Worm (Caenorhabditis elegans) whole organism, late embryonic: ENCODE results near the gene Y17G9A.2.

Source experiments
- C38D4.7 ChIP-seq: fragments of 200-800 bp; sonication (Bioruptor generic); optimal IDR thresholded peaks from 2 replicates; lab custom pipeline; 2018; ENCODE audit warnings: mild to moderate bottlenecking, missing genetic modification characterization, moderate library complexity, missing compliant biosample characterization
- F13H6.1 ChIP-seq: sonication (generic microtip); optimal IDR thresholded peaks from 2 replicates; lab custom pipeline; 2016; ENCODE audit warnings: missing genetic modification characterization, missing compliant biosample characterization
- T23F11.4 ChIP-seq: fragments of 200-800 bp; sonication (Bioruptor generic); optimal IDR thresholded peaks from 2 replicates; lab custom pipeline; 2018; ENCODE audit warnings: mild to moderate bottlenecking, missing genetic modification characterization, missing compliant biosample characterization
- Y22D7AL.16 ChIP-seq: sonication (generic microtip); optimal IDR thresholded peaks from 2 replicates; lab custom pipeline; 2016; ENCODE audit warnings: missing genetic modification characterization, missing compliant biosample characterization
- ahr-1 ChIP-seq: sonication (generic microtip); optimal IDR thresholded peaks from 2 replicates; lab custom pipeline; 2016; ENCODE audit warnings: missing genetic modification characterization, missing compliant biosample characterization
- ceh-14 ChIP-seq: sonication (generic microtip); optimal IDR thresholded peaks from 2 replicates; lab custom pipeline; 2016; ENCODE audit warnings: missing genotype, missing genetic modification characterization, missing compliant biosample characterization
- ceh-18 ChIP-seq: sonication (generic microtip); optimal IDR thresholded peaks from 2 replicates; lab custom pipeline; 2016; ENCODE audit warnings: missing genetic modification characterization, missing compliant biosample characterization
- ceh-19 ChIP-seq: fragments of 200-800 bp; sonication (Bioruptor generic); optimal IDR thresholded peaks from 2 replicates; lab custom pipeline; 2018; ENCODE audit warnings: mild to moderate bottlenecking, missing genetic modification characterization, missing compliant biosample characterization
- ceh-24 ChIP-seq: sonication (generic microtip); optimal IDR thresholded peaks from 2 replicates; lab custom pipeline; 2016; ENCODE audit warnings: mild to moderate bottlenecking, missing genetic modification characterization, missing compliant biosample characterization
- ceh-31 ChIP-seq: sonication (generic microtip); optimal IDR thresholded peaks from 2 replicates; lab custom pipeline; 2016; ENCODE audit warnings: missing genetic modification characterization, missing compliant biosample characterization
- ceh-45 ChIP-seq: fragments of 200-800 bp; sonication (Bioruptor generic); IDR thresholded peaks from 2 replicates; pipeline ENCODE4 v1.3.6; 2022; ENCODE audit warnings: missing genetic modification reagents, missing genetic modification characterization, missing compliant biosample characterization
- ceh-48 ChIP-seq: sonication (generic microtip); optimal IDR thresholded peaks from 2 replicates; lab custom pipeline; 2016; ENCODE audit warnings: missing genetic modification characterization, inconsistent platforms, missing compliant biosample characterization
- ceh-6 ChIP-seq: fragments of 200-800 bp; sonication (Bioruptor generic); optimal IDR thresholded peaks from 2 replicates; lab custom pipeline; 2018; ENCODE audit warnings: mild to moderate bottlenecking, missing genetic modification characterization, missing compliant biosample characterization
- che-1 ChIP-seq: sonication (generic microtip); optimal IDR thresholded peaks from 2 replicates; lab custom pipeline; 2016; ENCODE audit warnings: mild to moderate bottlenecking, missing genetic modification characterization, missing compliant biosample characterization
- elt-2 ChIP-seq: sonication (generic microtip); optimal IDR thresholded peaks from 2 replicates; lab custom pipeline; 2016; ENCODE audit warnings: missing genetic modification reagents, missing genetic modification characterization, missing compliant biosample characterization
- ets-4 ChIP-seq: sonication (generic microtip); optimal IDR thresholded peaks from 2 replicates; lab custom pipeline; 2016; ENCODE audit warnings: missing genetic modification characterization, missing compliant biosample characterization
- fax-1 ChIP-seq: sonication (generic microtip); optimal IDR thresholded peaks from 2 replicates; lab custom pipeline; 2016; ENCODE audit warnings: missing genotype, missing genetic modification characterization, missing compliant biosample characterization
- gmeb-2 ChIP-seq: sonication (generic microtip); optimal IDR thresholded peaks from 2 replicates; lab custom pipeline; 2016; ENCODE audit warnings: missing genetic modification characterization, inconsistent platforms, missing compliant biosample characterization
- hlh-13 ChIP-seq: fragments of 200-800 bp; sonication (Bioruptor generic); optimal IDR thresholded peaks from 2 replicates; lab custom pipeline; 2018; ENCODE audit warnings: mild to moderate bottlenecking, missing genetic modification characterization, missing compliant biosample characterization
- hlh-30 ChIP-seq: sonication (generic microtip); optimal IDR thresholded peaks from 2 replicates; lab custom pipeline; 2017; ENCODE audit warnings: antibody characterized with exemption, missing genetic modification characterization, missing compliant biosample characterization; ENCODE audit not compliant: insufficient read depth
- hlh-6 ChIP-seq: sonication (generic microtip); optimal IDR thresholded peaks from 2 replicates; lab custom pipeline; 2016; ENCODE audit warnings: missing genotype, missing genetic modification characterization, missing compliant biosample characterization
- hlh-8 ChIP-seq: sonication (generic microtip); optimal IDR thresholded peaks from 2 replicates; lab custom pipeline; 2016; ENCODE audit warnings: missing genotype, missing genetic modification characterization, missing compliant biosample characterization
- lim-6 ChIP-seq: sonication (generic microtip); optimal IDR thresholded peaks from 2 replicates; lab custom pipeline; 2016; ENCODE audit warnings: missing genetic modification characterization, missing compliant biosample characterization
- lin-11 ChIP-seq: fragments of 200-800 bp; sonication (Bioruptor generic); optimal IDR thresholded peaks from 2 replicates; lab custom pipeline; 2018; ENCODE audit warnings: mild to moderate bottlenecking, missing genetic modification characterization, missing compliant biosample characterization
- madf-2 ChIP-seq: sonication (generic microtip); optimal IDR thresholded peaks from 2 replicates; lab custom pipeline; 2017; ENCODE audit warnings: missing genetic modification characterization, missing compliant biosample characterization
- mec-3 ChIP-seq: sonication (generic microtip); optimal IDR thresholded peaks from 2 replicates; lab custom pipeline; 2016; ENCODE audit warnings: borderline replicate concordance, missing genetic modification characterization, missing compliant biosample characterization
- nhr-232 ChIP-seq: sonication (generic microtip); optimal IDR thresholded peaks from 2 replicates; lab custom pipeline; 2016; ENCODE audit warnings: missing genetic modification characterization, missing compliant biosample characterization
- npax-4 ChIP-seq: sonication (generic microtip); optimal IDR thresholded peaks from 2 replicates; lab custom pipeline; 2016; ENCODE audit warnings: missing genetic modification characterization, missing compliant biosample characterization
- odd-2 ChIP-seq: sonication (generic microtip); optimal IDR thresholded peaks from 2 replicates; lab custom pipeline; 2017; ENCODE audit warnings: antibody characterized with exemption, mild to moderate bottlenecking, missing genetic modification characterization, missing compliant biosample characterization
- pag-3 ChIP-seq: sonication (generic microtip); optimal IDR thresholded peaks from 2 replicates; lab custom pipeline; 2016; ENCODE audit warnings: missing compliant biosample characterization, missing genetic modification characterization, borderline replicate concordance
- pax-1 ChIP-seq: fragments of 150-350 bp; optimal IDR thresholded peaks from 2 replicates; lab custom pipeline; 2014; ENCODE audit warnings: missing biosample characterization, missing genetic modification characterization
- pha-2 ChIP-seq: sonication (generic microtip); optimal IDR thresholded peaks from 2 replicates; lab custom pipeline; 2017; ENCODE audit warnings: mild to moderate bottlenecking, missing genetic modification characterization, missing compliant biosample characterization
- pros-1 ChIP-seq: fragments of 150-350 bp; optimal IDR thresholded peaks from 2 replicates; lab custom pipeline; 2014; ENCODE audit warnings: missing biosample characterization, missing genetic modification reagents, missing genetic modification characterization
- ref-2 ChIP-seq: sonication (generic microtip); optimal IDR thresholded peaks from 2 replicates; lab custom pipeline; 2016; ENCODE audit warnings: missing genetic modification characterization, missing compliant biosample characterization
- rnt-1 ChIP-seq: sonication (generic microtip); optimal IDR thresholded peaks from 2 replicates; lab custom pipeline; 2016; ENCODE audit warnings: missing genetic modification characterization, missing compliant biosample characterization
- tbx-2 ChIP-seq: sonication (generic microtip); optimal IDR thresholded peaks from 2 replicates; lab custom pipeline; 2016; ENCODE audit warnings: missing genetic modification characterization, missing compliant biosample characterization
- ttx-3 ChIP-seq: sonication (generic microtip); optimal IDR thresholded peaks from 2 replicates; lab custom pipeline; 2016; ENCODE audit warnings: missing genetic modification reagents, missing genetic modification characterization, missing compliant biosample characterization
- unc-3 ChIP-seq, 2 experiments: fragments of 200-800 bp in 1 of 2; sonication (Bioruptor generic) in 1 of 2; sonication (generic microtip) in 1 of 2; conservative IDR thresholded peaks in 1 of 2; optimal IDR thresholded peaks in 1 of 2; 2 replicates each; pipeline versions ENCODE4 v1.3.6 to Lab custom; 2016 to 2022; ENCODE audit warnings: missing compliant biosample characterization in 2 of 2, missing genetic modification characterization in 2 of 2, missing genetic modification reagents in 1 of 2
- unc-42 ChIP-seq: sonication (generic microtip); optimal IDR thresholded peaks from 2 replicates; lab custom pipeline; 2016; ENCODE audit warnings: missing genotype, missing genetic modification characterization, missing compliant biosample characterization
- ztf-16 ChIP-seq: sonication (generic microtip); optimal IDR thresholded peaks from 2 replicates; lab custom pipeline; 2017; ENCODE audit warnings: missing genetic modification characterization, missing compliant biosample characterization

Y17G9A.2 gene

DNA sequence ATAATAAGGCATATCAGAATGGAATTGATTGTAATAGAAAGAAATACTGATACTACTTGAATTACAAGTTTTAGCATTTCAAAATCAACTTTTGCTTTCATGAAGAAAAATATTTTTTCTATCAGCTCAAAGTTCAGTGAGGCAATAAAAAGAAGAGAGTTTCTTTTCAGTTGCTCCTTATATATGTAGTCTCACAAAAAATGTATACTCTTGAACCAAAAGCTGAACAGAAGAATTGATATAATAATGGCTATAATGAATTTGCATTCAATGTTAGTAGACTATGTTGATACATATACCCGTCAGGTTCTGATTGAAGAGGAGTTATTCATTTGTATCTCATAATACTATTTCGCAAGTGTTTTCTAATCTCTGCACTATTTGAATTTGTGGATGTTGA lies 18.5 kb upstream of the Y17G9A.2 start, which contains the start of gene str-174:
str-174 (minus strand) TSS at position 101 of the 400 bp plus-strand sequence.
- TF ChIP-seq Y22D7AL.16 (tag; lab: Kevin White, UChicago) (no peak), pax-1 (tag; lab: Kevin White, UChicago) (no peak), pros-1 (no peak), lin-11 (tag; lab: Kevin White, UChicago) (no peak), ahr-1 (tag; lab: Kevin White, UChicago) (no peak), ttx-3 (tag; lab: Kevin White, UChicago) (no peak), lim-6 (tag; lab: Kevin White, UChicago) (no peak), ceh-31 (no peak), tbx-2 (tag; lab: Kevin White, UChicago) (no peak), unc-3 (GFP tag; conservative IDR thresholded peaks at IDR 0.05; lab: Robert Waterston, UW) (no peak), unc-3 (tag; optimal IDR thresholded peaks at IDR 0.05; lab: Kevin White, UChicago) (no peak), npax-4 (tag; lab: Kevin White, UChicago) (no peak), ceh-45 (no peak), rnt-1 (tag; lab: Kevin White, UChicago) (no peak)

- TF ChIP-seq ref-2 (no peak), fax-1 (no peak), ceh-24 (tag; lab: Kevin White, UChicago) (no peak), unc-42 (no peak), odd-2 (tag; lab: Kevin White, UChicago) (no peak), elt-2 (no peak), che-1 (tag; lab: Kevin White, UChicago) (no peak), pros-1 (no peak), ets-4 (no peak), ztf-16 (tag; lab: Kevin White, UChicago) (no peak), npax-4 (tag; lab: Kevin White, UChicago) (no peak), T23F11.4 (GFP tag; lab: Kevin White, UChicago) (no peak), unc-3 (GFP tag; conservative IDR thresholded peaks at IDR 0.05; lab: Robert Waterston, UW) (no peak), unc-3 (tag; optimal IDR thresholded peaks at IDR 0.05; lab: Kevin White, UChicago) (no peak), pha-2 (tag; lab: Kevin White, UChicago) (no peak)
Measured at ce11 chrIV:4870546-4870945, 14.5 kb upstream of the Y17G9A.2 start, which contains the start of gene str-175. Gene str-175, minus strand, starts transcription at chrIV:4870646.

DNA sequence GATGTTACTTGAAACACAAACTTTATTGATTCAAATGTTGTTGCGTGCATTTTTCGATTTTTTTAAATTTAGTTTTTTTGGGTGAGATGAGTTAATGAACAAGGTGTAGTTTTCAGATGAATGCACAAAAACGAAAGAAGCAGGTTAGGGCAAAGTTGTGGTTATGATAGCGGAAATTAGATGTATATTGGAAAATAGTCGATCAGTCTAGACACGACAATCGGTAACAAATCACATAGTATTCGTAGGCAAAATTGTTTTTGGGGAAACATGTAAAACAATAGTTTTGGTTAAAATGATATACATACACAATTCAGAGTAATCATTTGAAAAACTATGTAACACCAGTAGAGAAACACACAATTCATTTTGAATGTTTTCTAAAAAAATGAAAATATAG lies 11.5 kb upstream of the Y17G9A.2 start, which contains the start of gene str-172:
str-172 (minus strand) TSS at position 101 of the 400 bp plus-strand sequence.
- TF ChIP-seq ceh-48 (tag; lab: Kevin White, UChicago) (no peak), ceh-45 (no peak), ztf-16 (tag; lab: Kevin White, UChicago) (no peak), hlh-8 (tag; lab: Kevin White, UChicago) (no peak), ceh-18 (no peak), che-1 (tag; lab: Kevin White, UChicago) (no peak), gmeb-2 (tag; lab: Kevin White, UChicago) (no peak), hlh-13 (GFP tag; lab: Kevin White, UChicago) (no peak), npax-4 (tag; lab: Kevin White, UChicago) (no peak), pax-1 (tag; lab: Kevin White, UChicago) (no peak), nhr-232 (tag; lab: Kevin White, UChicago) (no peak), Y22D7AL.16 (tag; lab: Kevin White, UChicago) (no peak), ceh-24 (tag; lab: Kevin White, UChicago) (no peak), ceh-6 (GFP tag; lab: Kevin White, UChicago) (no peak), pha-2 (tag; lab: Kevin White, UChicago) (no peak), madf-2 (tag; lab: Kevin White, UChicago) (no peak), ceh-14 (tag; lab: Kevin White, UChicago) (no peak), pag-3 (tag; lab: Kevin White, UChicago) (no peak)

DNA sequence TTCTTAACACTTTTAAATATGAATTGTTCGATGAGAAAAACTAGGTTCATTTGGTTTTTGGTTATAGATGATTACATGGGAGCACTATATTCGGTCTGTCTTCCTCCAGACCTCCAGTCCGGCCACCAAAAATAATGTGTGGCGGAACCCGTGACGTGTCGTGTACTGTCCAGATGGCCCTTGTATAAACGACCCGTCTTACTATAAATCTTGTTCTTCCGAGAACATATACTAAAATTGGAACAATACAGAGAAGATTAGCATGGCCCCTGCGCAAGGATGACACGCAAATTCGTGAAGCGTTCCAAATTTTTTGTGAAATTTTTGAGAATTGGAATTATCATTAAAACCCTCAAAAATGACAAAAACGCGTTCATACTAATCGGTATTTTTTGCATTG lies 10.5 kb upstream of the Y17G9A.2 start:
- TF ChIP-seq hlh-30 (tag; lab: Kevin White, UChicago) (no peak), ttx-3 (tag; lab: Kevin White, UChicago) (no peak), pax-1 (tag; lab: Kevin White, UChicago) (no peak), F13H6.1 (tag; lab: Kevin White, UChicago) (no peak), C38D4.7 (GFP tag; lab: Kevin White, UChicago) (no peak), ceh-19 (GFP tag; lab: Kevin White, UChicago) (no peak), hlh-6 (tag; lab: Kevin White, UChicago) (no peak), rnt-1 (tag; lab: Kevin White, UChicago) (no peak), hlh-13 (GFP tag; lab: Kevin White, UChicago) (no peak), mec-3 (tag; lab: Kevin White, UChicago) (no peak)
- TF ChIP-seq, all 69 proteins: peak for 0
